Worm (Caenorhabditis elegans) whole organism, young adult: ENCODE data around the gene K07C5.2.

Experiments used
- C06A6.2 ChIP-seq: fragments of 200-800 bp; sonication (Bioruptor generic); conservative IDR thresholded peaks from 2 replicates; pipeline ENCODE4 v1.3.6; 2022; ENCODE audit warnings: missing genetic modification characterization, missing compliant biosample characterization
- F33H1.4 ChIP-seq: fragments of 200-800 bp; sonication (Bioruptor generic); IDR thresholded peaks from 2 replicates; pipeline ENCODE4 v1.3.6; 2022; ENCODE audit warnings: missing genetic modification reagents, missing genetic modification characterization, missing compliant biosample characterization
- F49E8.2 ChIP-seq: sonication (generic microtip); optimal IDR thresholded peaks from 3 replicates; lab custom pipeline; 2017; ENCODE audit warnings: missing genetic modification characterization, mild to moderate bottlenecking, missing compliant biosample characterization, antibody characterized with exemption, moderate library complexity; ENCODE audit not compliant: insufficient read depth
- F57A8.1 ChIP-seq: fragments of 200-800 bp; sonication (Bioruptor generic); optimal IDR thresholded peaks from 2 replicates; lab custom pipeline; 2018; ENCODE audit warnings: mild to moderate bottlenecking, missing genetic modification characterization, moderate library complexity, missing compliant biosample characterization
- F57C9.4 ChIP-seq: sonication (generic microtip); optimal IDR thresholded peaks from 2 replicates; lab custom pipeline; 2017; ENCODE audit warnings: mild to moderate bottlenecking, missing genetic modification characterization, missing compliant biosample characterization
- Y53G8AR.9 ChIP-seq: fragments of 200-800 bp; sonication (Bioruptor generic); conservative IDR thresholded peaks from 2 replicates; pipeline ENCODE4 v1.3.6; 2022; ENCODE audit warnings: missing genetic modification reagents, missing genetic modification characterization, missing compliant biosample characterization
- ZK185.1 ChIP-seq: sonication (generic microtip); optimal IDR thresholded peaks from 2 replicates; lab custom pipeline; 2016; ENCODE audit warnings: mild to moderate bottlenecking, missing genetic modification characterization, missing compliant biosample characterization; ENCODE audit not compliant: poor library complexity, severe bottlenecking
- athp-1 ChIP-seq: sonication (generic microtip); optimal IDR thresholded peaks from 2 replicates; lab custom pipeline; 2017; ENCODE audit warnings: mild to moderate bottlenecking, missing genetic modification characterization, missing compliant biosample characterization
- attf-3 ChIP-seq: fragments of 200-800 bp; sonication (Bioruptor generic); conservative IDR thresholded peaks from 2 replicates; pipeline ENCODE4 v1.3.6; 2022; ENCODE audit warnings: missing genetic modification reagents, missing genetic modification characterization, missing compliant biosample characterization
- attf-5 ChIP-seq: fragments of 200-800 bp; sonication (Bioruptor generic); optimal IDR thresholded peaks from 2 replicates; lab custom pipeline; 2018; ENCODE audit warnings: mild to moderate bottlenecking, missing genetic modification characterization, missing compliant biosample characterization
- bed-2 ChIP-seq: fragments of 200-800 bp; sonication (Bioruptor generic); IDR thresholded peaks from 2 replicates; pipeline ENCODE4 v1.3.6; 2022; ENCODE audit warnings: missing genetic modification reagents, missing genetic modification characterization, missing compliant biosample characterization
- ceh-27 ChIP-seq: fragments of 200-800 bp; sonication (Bioruptor generic); optimal IDR thresholded peaks from 2 replicates; lab custom pipeline; 2018; ENCODE audit warnings: mild to moderate bottlenecking, missing genetic modification characterization, moderate library complexity, missing compliant biosample characterization
- dox-1 ChIP-seq: fragments of 200-800 bp; sonication (Bioruptor generic); IDR thresholded peaks from 2 replicates; pipeline ENCODE4 v1.3.6; 2022; ENCODE audit warnings: missing genetic modification reagents, missing genetic modification characterization, missing compliant biosample characterization
- dpl-1 ChIP-seq: fragments of 150-350 bp; optimal IDR thresholded peaks from 2 replicates; lab custom pipeline; 2014; ENCODE audit warnings: missing biosample characterization, missing genetic modification reagents, missing genetic modification characterization
- efl-1 ChIP-seq: fragments of 150-350 bp; optimal IDR thresholded peaks from 2 replicates; lab custom pipeline; 2014; ENCODE audit warnings: missing biosample characterization, missing genetic modification reagents, missing genetic modification characterization
- ekl-4 ChIP-seq: fragments of 200-800 bp; sonication (Bioruptor generic); IDR thresholded peaks from 2 replicates; pipeline ENCODE4 v1.3.6; 2022; ENCODE audit warnings: missing genetic modification reagents, missing genetic modification characterization, missing compliant biosample characterization
- gei-17 ChIP-seq: fragments of 200-800 bp; sonication (Bioruptor generic); optimal IDR thresholded peaks from 2 replicates; lab custom pipeline; 2018; ENCODE audit warnings: mild to moderate bottlenecking, missing genetic modification characterization, missing compliant biosample characterization
- hmg-1.2 ChIP-seq: fragments of 200-800 bp; sonication (Bioruptor generic); IDR thresholded peaks from 2 replicates; pipeline ENCODE4 v1.3.6; 2022; ENCODE audit warnings: missing genetic modification reagents, missing genetic modification characterization, missing compliant biosample characterization
- hmg-20 ChIP-seq: fragments of 200-800 bp; sonication (Bioruptor generic); IDR thresholded peaks from 2 replicates; pipeline ENCODE4 v1.3.6; 2022; ENCODE audit warnings: missing genetic modification reagents, missing genetic modification characterization, missing compliant biosample characterization
- hrde-1 ChIP-seq: sonication (generic microtip); optimal IDR thresholded peaks from 2 replicates; lab custom pipeline; 2016; ENCODE audit warnings: missing genetic modification characterization, mild to moderate bottlenecking, missing compliant biosample characterization, moderate library complexity, missing genotype, missing genetic modification reagents, borderline replicate concordance
- lag-1 ChIP-seq: fragments of 200-800 bp; sonication (Bioruptor generic); IDR thresholded peaks from 2 replicates; pipeline ENCODE4 v1.3.6; 2022; ENCODE audit warnings: missing genetic modification reagents, missing genetic modification characterization, missing compliant biosample characterization
- let-526 ChIP-seq: fragments of 200-800 bp; sonication (Bioruptor generic); IDR thresholded peaks from 2 replicates; pipeline ENCODE4 v1.3.6; 2022; ENCODE audit warnings: missing genetic modification reagents, missing genetic modification characterization, missing compliant biosample characterization
- let-607 ChIP-seq, 2 experiments: fragments of 200-800 bp in 1 of 2; sonication (Bioruptor generic) in 1 of 2; sonication (generic microtip) in 1 of 2; optimal IDR thresholded peaks; 2 replicates each; lab custom pipeline; 2016 to 2018; ENCODE audit warnings: mild to moderate bottlenecking in 2 of 2, missing compliant biosample characterization in 2 of 2, missing genetic modification characterization in 2 of 2, moderate library complexity in 2 of 2, missing genotype in 1 of 2
- lin-35 ChIP-seq, 3 experiments: fragments of 150-350 bp in 2 of 3; sonication (generic microtip) in 1 of 3; optimal IDR thresholded peaks; 2 replicates each; lab custom pipeline; 2014 to 2018; ENCODE audit warnings: missing biosample characterization in 3 of 3, missing genetic modification characterization in 3 of 3, missing genetic modification reagents in 3 of 3
- lin-40 ChIP-seq: sonication (generic microtip); optimal IDR thresholded peaks from 2 replicates; lab custom pipeline; 2016; ENCODE audit warnings: missing genetic modification characterization, mild to moderate bottlenecking, missing compliant biosample characterization, missing genotype, missing genetic modification reagents
- lin-54 ChIP-seq: fragments of 200-800 bp; sonication (Bioruptor generic); optimal IDR thresholded peaks from 2 replicates; lab custom pipeline; 2018; ENCODE audit warnings: mild to moderate bottlenecking, missing genetic modification characterization, missing compliant biosample characterization
- lir-1 ChIP-seq: fragments of 200-800 bp; sonication (Bioruptor generic); conservative IDR thresholded peaks from 2 replicates; pipeline ENCODE4 v1.3.6; 2022; ENCODE audit warnings: missing genetic modification reagents, missing genetic modification characterization, missing compliant biosample characterization
- lsl-1 ChIP-seq: fragments of 200-800 bp; sonication (Bioruptor generic); optimal IDR thresholded peaks from 2 replicates; lab custom pipeline; 2018; ENCODE audit warnings: mild to moderate bottlenecking, missing genetic modification characterization, moderate library complexity, missing compliant biosample characterization
- madf-10 ChIP-seq: sonication (generic microtip); optimal IDR thresholded peaks from 2 replicates; lab custom pipeline; 2016; ENCODE audit warnings: mild to moderate bottlenecking, missing genetic modification characterization, missing compliant biosample characterization
- madf-3 ChIP-seq: fragments of 200-800 bp; sonication (Bioruptor generic); IDR thresholded peaks from 2 replicates; pipeline ENCODE4 v1.3.6; 2022; ENCODE audit warnings: missing genetic modification reagents, missing genetic modification characterization, missing compliant biosample characterization
- madf-6 ChIP-seq: fragments of 200-800 bp; sonication (Bioruptor generic); IDR thresholded peaks from 2 replicates; pipeline ENCODE4 v1.3.6; 2022; ENCODE audit warnings: missing genetic modification reagents, missing genetic modification characterization, missing compliant biosample characterization
- mcd-1 ChIP-seq: fragments of 200-800 bp; sonication (Bioruptor generic); IDR thresholded peaks from 2 replicates; pipeline ENCODE4 v1.3.6; 2022; ENCODE audit warnings: missing genetic modification reagents, missing genetic modification characterization, missing compliant biosample characterization
- nfya-2 ChIP-seq: fragments of 200-800 bp; sonication (Bioruptor generic); IDR thresholded peaks from 2 replicates; pipeline ENCODE4 v1.3.6; 2022; ENCODE audit warnings: missing genetic modification reagents, missing genetic modification characterization, missing compliant biosample characterization
- nhr-80 ChIP-seq: sonication (generic microtip); optimal IDR thresholded peaks from 2 replicates; lab custom pipeline; 2016; ENCODE audit warnings: missing genetic modification characterization, missing compliant biosample characterization
- snpc-1.3 ChIP-seq: sonication (generic microtip); optimal IDR thresholded peaks from 2 replicates; lab custom pipeline; 2017; ENCODE audit warnings: missing genetic modification characterization, mild to moderate bottlenecking, missing compliant biosample characterization, antibody characterized with exemption, moderate library complexity, missing genotype, missing genetic modification reagents; ENCODE audit not compliant: insufficient read depth
- snpc-3.4 ChIP-seq: sonication (generic microtip); optimal IDR thresholded peaks from 2 replicates; lab custom pipeline; 2017; ENCODE audit warnings: missing genetic modification characterization, mild to moderate bottlenecking, missing compliant biosample characterization, antibody characterized with exemption, moderate library complexity, missing genotype, missing genetic modification reagents
- snpc-4 ChIP-seq, 5 experiments: fragments of 150-350 bp in 1 of 5; sonication (generic microtip) in 4 of 5; optimal IDR thresholded peaks; 2 replicates each; lab custom pipeline; 2014 to 2018; ENCODE audit warnings: missing genetic modification characterization in 5 of 5, missing biosample characterization in 3 of 5, antibody characterized with exemption in 2 of 5, mild to moderate bottlenecking in 2 of 5, missing compliant biosample characterization in 2 of 5, missing genotype in 2 of 5, moderate library complexity in 2 of 5, missing genetic modification reagents in 1 of 5
- tbx-9 ChIP-seq: sonication (generic microtip); optimal IDR thresholded peaks from 2 replicates; lab custom pipeline; 2016; ENCODE audit warnings: borderline replicate concordance, missing genetic modification characterization, inconsistent platforms, missing compliant biosample characterization
- tlf-1 ChIP-seq: fragments of 200-800 bp; sonication (Bioruptor generic); optimal IDR thresholded peaks from 2 replicates; lab custom pipeline; 2018; ENCODE audit warnings: mild to moderate bottlenecking, missing genetic modification characterization, missing compliant biosample characterization
- unc-130 ChIP-seq: sonication (generic microtip); optimal IDR thresholded peaks from 2 replicates; lab custom pipeline; 2016; ENCODE audit warnings: missing genetic modification reagents, missing genetic modification characterization, missing compliant biosample characterization
- ztf-18 ChIP-seq: sonication (generic microtip); optimal IDR thresholded peaks from 2 replicates; lab custom pipeline; 2016; ENCODE audit warnings: missing genotype, mild to moderate bottlenecking, missing genetic modification characterization, missing compliant biosample characterization
- ztf-22 ChIP-seq: fragments of 200-800 bp; sonication (Bioruptor generic); optimal IDR thresholded peaks from 2 replicates; lab custom pipeline; 2018; ENCODE audit warnings: mild to moderate bottlenecking, missing genetic modification characterization, moderate library complexity, missing compliant biosample characterization
- ztf-25 ChIP-seq: fragments of 200-800 bp; sonication (Bioruptor generic); IDR thresholded peaks from 2 replicates; pipeline ENCODE4 v1.3.6; 2022; ENCODE audit warnings: missing genetic modification reagents, missing genetic modification characterization, missing compliant biosample characterization

Gene K07C5.2

DNA sequence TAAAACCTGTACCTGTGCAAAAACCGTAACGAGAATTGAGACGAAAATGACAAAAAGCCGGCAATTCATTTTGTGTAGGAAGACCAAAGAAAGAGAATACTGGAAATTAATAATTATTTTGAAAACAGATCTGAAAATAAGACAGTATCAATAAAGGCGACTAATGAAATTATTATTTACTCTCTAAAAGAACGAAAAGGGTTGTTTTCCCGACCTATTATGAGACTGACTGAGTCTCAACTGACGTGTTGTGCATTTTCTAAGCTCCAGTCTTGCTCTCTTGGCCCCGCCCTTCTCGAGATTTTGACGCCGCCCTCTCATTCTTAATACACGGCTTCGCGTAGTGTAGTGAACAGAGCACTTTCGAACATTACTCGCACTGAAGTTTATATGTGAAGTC is 10.8 kb downstream of the K07C5.2 start, which contains the start of gene K07C5.9:
Gene K07C5.9 (minus strand): TSS at position 101 of the 400 bp plus-strand sequence.
- no peak for TF ChIP-seq lag-1
- TF ChIP-seq madf-6 (GFP tag; lab: Robert Waterston, UW), result 0 out of 2 replicates have a peak, but pooled peaks have one; percentile 43
- 0 out of 2 replicates have a peak, but pooled peaks have one; percentile 26 for TF ChIP-seq ekl-4
- peak; percentile 6 for TF ChIP-seq snpc-3.4
- no peak for TF ChIP-seq F33H1.4 (GFP tag; lab: Robert Waterston, UW)

DNA sequence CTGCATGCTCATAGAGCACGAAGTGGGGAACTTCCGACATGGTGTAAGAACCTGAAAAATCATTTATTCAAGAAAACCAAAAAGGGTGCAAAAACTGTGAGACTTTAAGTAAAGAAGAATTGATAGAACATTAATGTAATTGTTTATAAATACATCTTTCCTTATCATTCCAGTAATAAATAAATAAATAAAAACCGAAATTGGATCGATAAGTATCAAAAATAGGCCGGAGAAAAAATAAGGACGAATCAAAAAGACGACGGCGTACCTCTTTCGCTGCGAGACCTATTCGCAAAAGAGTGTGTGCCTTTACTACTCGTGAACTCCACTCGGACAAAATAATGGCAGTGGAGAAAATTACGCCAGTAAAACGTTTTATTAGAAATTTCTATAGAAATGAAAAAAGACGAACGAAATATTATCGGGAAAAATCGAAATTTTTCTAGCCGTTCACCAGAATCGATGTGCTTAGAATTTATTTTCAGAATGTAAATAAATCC is 13.7 kb downstream of the K07C5.2 start, which contains the start of gene nol-56:
Gene nol-56 (minus strand): TSS at position 51 of the 500 bp plus-strand sequence.
- TF ChIP-seq dox-1 (GFP tag; lab: Robert Waterston, UW) (peak; percentile 74), lin-54 (GFP tag; lab: Kevin White, UChicago) (peak; percentile 72), attf-3 (GFP tag; lab: Robert Waterston, UW) (peak; percentile 32; the same call in 1 of the 2 replicates), athp-1 (tag; lab: Kevin White, UChicago) (peak; percentile 2), hmg-1.2 (GFP tag; lab: Robert Waterston, UW) (0 out of 2 replicates have a peak, but pooled peaks have one; percentile 10), Y53G8AR.9 (GFP tag; lab: Robert Waterston, UW) (0 out of 2 replicates have a peak, but pooled peaks have one; percentile 38), lin-35 (GFP tag; optimal IDR thresholded peaks at IDR 0.05; lab: Kevin White, UChicago) (peak in 1 of 3 experiments; percentile 71), C06A6.2 (GFP tag; lab: Robert Waterston, UW) (no peak), lir-1 (GFP tag; lab: Robert Waterston, UW) (peak; percentile 33; the same call in 1 of the 2 replicates), let-607 (tag; optimal IDR thresholded peaks at IDR 0.05; lab: Kevin White, UChicago) (peak in 1 of 2 experiments; percentile 60), lin-40 (tag; lab: Kevin White, UChicago) (peak; percentile 71), hrde-1 (tag; lab: Kevin White, UChicago) (peak; percentile 13), F49E8.2 (tag; lab: Kevin White, UChicago) (no peak), F33H1.4 (GFP tag; lab: Robert Waterston, UW) (peak; percentile 95), ztf-25 (GFP tag; lab: Robert Waterston, UW) (no peak), ZK185.1 (tag; lab: Kevin White, UChicago) (peak; percentile 79), nfya-2 (GFP tag; lab: Robert Waterston, UW) (no peak), ztf-22 (GFP tag; lab: Kevin White, UChicago) (no peak), unc-130 (GFP tag; lab: Kevin White, UChicago) (peak; percentile 49), ceh-27 (peak; percentile 65), lsl-1 (GFP tag; lab: Kevin White, UChicago) (peak; percentile 53), attf-5 (GFP tag; lab: Kevin White, UChicago) (peak; percentile 63), hmg-20 (0 out of 2 replicates have a peak, but pooled peaks have one; percentile 25), efl-1 (GFP tag; lab: Kevin White, UChicago) (peak; percentile 49), gei-17 (no peak), madf-10 (tag; lab: Kevin White, UChicago) (peak; percentile 29), nhr-80 (tag; lab: Kevin White, UChicago) (peak; percentile 16), tlf-1 (peak; percentile 48), mcd-1 (GFP tag; lab: Robert Waterston, UW) (peak; percentile 78), madf-6 (GFP tag; lab: Robert Waterston, UW) (peak; percentile 51; the same call in 1 of the 2 replicates), F57A8.1 (GFP tag; lab: Kevin White, UChicago) (no peak), F57C9.4 (no peak), madf-3 (GFP tag; lab: Robert Waterston, UW) (peak; percentile 79), snpc-1.3 (tag; lab: Kevin White, UChicago) (peak; percentile 33), tbx-9 (tag; lab: Kevin White, UChicago) (no peak), ztf-18 (tag; lab: Kevin White, UChicago) (peak; percentile 64), let-526 (GFP tag; lab: Robert Waterston, UW) (0 out of 2 replicates have a peak, but pooled peaks have one; percentile 25), bed-2 (GFP tag; lab: Robert Waterston, UW) (peak; percentile 14; the same call in 1 of the 2 replicates), snpc-4 (GFP tag; optimal IDR thresholded peaks at IDR 0.05; lab: Kevin White, UChicago) (peak; percentile 17), snpc-4 (tag; optimal IDR thresholded peaks at IDR 0.05; lab: Kevin White, UChicago) (peak in 3 of 4 experiments; percentile 41 to 50 (median 48)), dpl-1 (GFP tag; lab: Kevin White, UChicago) (peak; percentile 60)
